Worm (Caenorhabditis elegans): ENCODE results near the gene fzr-1.

Gene fzr-1

DNA sequence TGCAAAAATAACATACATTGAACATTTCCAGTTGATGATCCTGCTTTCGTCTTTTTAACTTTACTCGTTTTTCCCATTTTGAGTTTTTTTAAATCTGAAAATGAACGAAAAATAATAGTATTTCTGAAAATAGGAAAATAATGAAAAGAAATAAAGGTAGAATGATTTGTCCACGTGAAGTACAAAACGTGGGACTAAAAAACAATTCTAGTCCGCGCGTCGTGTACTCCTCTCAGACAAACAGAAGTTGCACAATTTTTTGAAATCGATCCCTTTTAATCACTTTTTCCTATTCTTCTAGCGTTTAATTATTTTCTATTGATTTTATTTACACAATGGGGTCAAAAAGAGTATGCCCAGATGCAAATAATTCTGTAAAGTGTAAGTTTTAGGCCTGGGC, 53.2 kb downstream of the fzr-1 start, which contains the start of the genes E02H1.1 and tag-124:
TSS of gene E02H1.1 (minus strand) at position 94 of the 400 bp plus-strand sequence.
TSS of gene tag-124 (plus strand) at position 222 of the 400 bp plus-strand sequence.
- TF ChIP-seq Y22D7AL.16 (tag; optimal IDR thresholded peaks at IDR 0.05) (no peak), K09A11.1 (tag; optimal IDR thresholded peaks at IDR 0.05; ENCODE audit: insufficient read depth) (no peak), ceh-22 (tag; optimal IDR thresholded peaks at IDR 0.05) (no peak), ceh-31 (tag; optimal IDR thresholded peaks at IDR 0.05) (peak; percentile 92), fax-1 (tag; optimal IDR thresholded peaks at IDR 0.05) (peak; percentile 27), gmeb-2 (tag; optimal IDR thresholded peaks at IDR 0.05) (no peak), ceh-30 (tag; optimal IDR thresholded peaks at IDR 0.05) (no peak), tbx-7 (tag; optimal IDR thresholded peaks at IDR 0.05) (peak; percentile 92), ztf-16 (tag; optimal IDR thresholded peaks at IDR 0.05) (no peak), dmd-4 (tag; optimal IDR thresholded peaks at IDR 0.05; ENCODE audit: borderline replicate concordance) (no peak), fkh-6 (tag; optimal IDR thresholded peaks at IDR 0.05) (peak; percentile 45), eyg-1 (tag; optimal IDR thresholded peaks at IDR 0.05) (peak; percentile 1), ets-4 (tag; optimal IDR thresholded peaks at IDR 0.05) (peak; percentile 89), ceh-14 (tag; optimal IDR thresholded peaks at IDR 0.05) (no peak), rnt-1 (tag; optimal IDR thresholded peaks at IDR 0.05) (peak; percentile 58), npax-4 (tag; optimal IDR thresholded peaks at IDR 0.05) (no peak), hlh-6 (tag; optimal IDR thresholded peaks at IDR 0.05) (peak; percentile 74), zip-5 (tag; optimal IDR thresholded peaks at IDR 0.05) (peak; percentile 78), unc-86 (tag; optimal IDR thresholded peaks at IDR 0.05) (no peak), K02D7.2 (tag; optimal IDR thresholded peaks at IDR 0.05) (no peak), ttx-3 (tag; optimal IDR thresholded peaks at IDR 0.05) (no peak), nhr-232 (tag; optimal IDR thresholded peaks at IDR 0.05) (no peak), ceh-24 (tag; optimal IDR thresholded peaks at IDR 0.05) (no peak), pat-9 (tag; optimal IDR thresholded peaks at IDR 0.05) (no peak), syd-9 (tag; optimal IDR thresholded peaks at IDR 0.05) (no peak), pag-3 (tag; optimal IDR thresholded peaks at IDR 0.05; ENCODE audit: borderline replicate concordance) (no peak), ceh-45 (GFP tag; IDR thresholded peaks at IDR 0.05) (no peak), hlh-15 (tag; optimal IDR thresholded peaks at IDR 0.05) (no peak), ceh-18 (tag; optimal IDR thresholded peaks at IDR 0.05) (no peak), ref-2 (tag; optimal IDR thresholded peaks at IDR 0.05) (peak; percentile 81), hlh-8 (tag; optimal IDR thresholded peaks at IDR 0.05) (peak; percentile 60), unc-55 (GFP tag; optimal IDR thresholded peaks at IDR 0.05) (no peak), C08G9.2 (tag; optimal IDR thresholded peaks at IDR 0.05) (peak; percentile 93), fkh-10 (GFP tag; optimal IDR thresholded peaks at IDR 0.05) (no peak), pax-1 (tag; optimal IDR thresholded peaks at IDR 0.05) (no peak), ama-1 (optimal IDR thresholded peaks at IDR 0.05) (no peak), madf-2 (tag; optimal IDR thresholded peaks at IDR 0.05) (no peak), che-1 (tag; optimal IDR thresholded peaks at IDR 0.05) (no peak), hlh-13 (GFP tag; optimal IDR thresholded peaks at IDR 0.05) (no peak), pha-2 (tag; optimal IDR thresholded peaks at IDR 0.05) (no peak), ahr-1 (tag; optimal IDR thresholded peaks at IDR 0.05) (peak; percentile 48), lin-11 (tag; optimal IDR thresholded peaks at IDR 0.05) (no peak), odd-2 (tag; optimal IDR thresholded peaks at IDR 0.05) (no peak), hlh-30 (tag; optimal IDR thresholded peaks at IDR 0.05; ENCODE audit: insufficient read depth) (no peak), unc-42 (tag; optimal IDR thresholded peaks at IDR 0.05) (peak; percentile 13), ceh-48 (tag; optimal IDR thresholded peaks at IDR 0.05) (no peak), ceh-19 (GFP tag; optimal IDR thresholded peaks at IDR 0.05) (no peak), F13H6.1 (tag; optimal IDR thresholded peaks at IDR 0.05) (peak; percentile 52), lim-6 (tag; optimal IDR thresholded peaks at IDR 0.05) (no peak), T23F11.4 (GFP tag; optimal IDR thresholded peaks at IDR 0.05) (no peak), ceh-6 (GFP tag; optimal IDR thresholded peaks at IDR 0.05) (no peak), elt-2 (tag; optimal IDR thresholded peaks at IDR 0.05) (peak; percentile 56), C38D4.7 (GFP tag; optimal IDR thresholded peaks at IDR 0.05) (no peak), mec-3 (tag; optimal IDR thresholded peaks at IDR 0.05; ENCODE audit: borderline replicate concordance) (peak; percentile 30)
